Worm (Caenorhabditis elegans) whole organism, L4/young adult: ENCODE data around the gene C29E4.17.

ENCODE experiments used
- W03F9.2 ChIP-seq: fragments of 150-350 bp; optimal IDR thresholded peaks from 2 replicates; lab custom pipeline; 2014; ENCODE audit warnings: missing biosample characterization, missing genetic modification characterization
- dao-5 ChIP-seq: sonication (generic microtip); optimal IDR thresholded peaks from 2 replicates; lab custom pipeline; 2016; ENCODE audit warnings: missing genotype, missing genetic modification characterization, moderate library complexity, missing compliant biosample characterization
- him-1 ChIP-seq: sonication (generic microtip); optimal IDR thresholded peaks from 2 replicates; lab custom pipeline; 2016; ENCODE audit warnings: missing genotype, missing genetic modification reagents, missing genetic modification characterization, missing compliant biosample characterization

The C29E4.17 gene

DNA sequence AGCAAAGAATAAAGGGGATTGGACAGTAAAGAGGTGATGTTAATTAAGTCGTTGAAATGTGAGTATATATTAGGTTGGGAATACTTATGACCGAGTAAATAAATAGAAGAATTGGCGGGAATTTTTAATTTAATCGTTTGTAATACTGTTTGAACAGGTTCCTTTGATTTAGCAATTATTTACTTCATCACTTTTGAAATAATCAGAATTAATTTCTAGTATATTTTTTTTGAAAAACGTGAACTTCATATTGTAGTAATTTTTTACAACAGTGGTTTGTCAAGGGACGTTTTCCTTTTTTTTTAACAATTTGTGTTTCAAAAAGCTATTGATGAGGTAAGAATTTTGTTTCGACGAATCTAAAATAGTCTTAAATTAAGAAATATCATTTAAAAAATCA is at the start of gene C29E4.17:
TSS of gene C29E4.17 (plus strand) at position 301 of the 400 bp plus-strand sequence.
- TF ChIP-seq dao-5: no peak
- no peak for TF ChIP-seq W03F9.2 (tag; lab: Kevin White, UChicago)
- no peak for TF ChIP-seq him-1

DNA sequence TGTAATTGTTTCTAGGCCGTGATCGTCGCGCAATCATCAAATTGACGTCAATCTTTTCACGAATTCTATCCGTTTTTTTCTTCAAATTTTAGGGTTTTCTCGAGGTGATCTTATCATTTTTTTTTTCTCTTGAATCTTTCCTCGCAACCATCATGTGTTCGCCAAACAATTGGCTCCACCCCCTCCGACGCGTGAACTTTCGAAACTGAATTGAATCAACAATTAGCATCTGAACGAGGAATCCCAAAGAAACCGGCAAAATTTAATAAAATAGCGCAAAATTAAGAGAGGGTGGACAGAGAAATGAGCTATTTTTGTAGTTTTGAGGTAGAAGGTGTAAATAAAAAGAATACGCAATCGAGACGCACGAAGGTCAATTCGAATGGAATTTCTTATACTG is 49.5 kb upstream of the C29E4.17 start:
- TF ChIP-seq him-1: no peak
- no peak for TF ChIP-seq W03F9.2 (tag; lab: Kevin White, UChicago)
- TF ChIP-seq dao-5: no peak

DNA sequence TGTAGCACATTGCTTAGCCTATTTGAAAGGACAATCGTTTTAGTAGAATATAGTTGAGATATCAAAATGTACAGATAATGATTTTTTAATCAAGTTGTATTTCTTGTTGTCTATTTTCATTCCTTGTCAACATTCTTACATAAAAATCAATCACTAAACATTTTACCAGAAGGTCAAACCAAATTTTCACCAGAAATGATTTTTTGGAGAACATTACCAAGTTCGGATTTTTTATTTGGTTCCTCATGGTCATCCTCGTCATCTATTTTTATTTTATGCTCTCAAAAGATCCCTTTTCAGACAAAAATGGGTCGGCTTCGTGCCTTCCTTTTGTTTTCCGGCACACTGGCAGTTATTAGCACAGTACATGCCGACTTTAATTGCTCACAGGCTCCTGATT is 48.8 kb upstream of the C29E4.17 start, which contains the start of gene tyr-1:
TSS of gene tyr-1 (plus strand) at position 301 of the 400 bp plus-strand sequence.
- no peak for TF ChIP-seq dao-5
- no peak for TF ChIP-seq him-1
- no peak for TF ChIP-seq W03F9.2 (tag; lab: Kevin White, UChicago)

DNA sequence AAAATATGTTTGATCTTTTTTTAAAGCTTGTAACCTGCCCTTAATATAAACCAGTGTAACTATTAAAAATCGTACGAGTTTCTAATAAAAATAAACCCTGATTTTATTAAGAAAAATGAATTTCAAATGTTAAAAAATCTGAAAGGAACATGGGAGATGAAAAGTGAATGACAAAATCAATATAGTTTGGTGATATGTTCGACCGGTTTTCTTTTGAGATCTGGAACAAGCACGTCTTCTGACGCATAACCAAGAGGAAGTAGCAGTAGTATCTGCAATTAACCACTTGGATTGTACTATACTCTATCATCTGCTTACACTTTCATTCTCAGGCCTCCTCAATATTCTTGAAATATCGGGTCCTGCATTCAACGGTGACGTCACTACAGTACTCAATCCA is 45.2 kb upstream of the C29E4.17 start:
- TF ChIP-seq W03F9.2 (tag; lab: Kevin White, UChicago) (no peak), him-1 (no peak), dao-5 (no peak)

DNA sequence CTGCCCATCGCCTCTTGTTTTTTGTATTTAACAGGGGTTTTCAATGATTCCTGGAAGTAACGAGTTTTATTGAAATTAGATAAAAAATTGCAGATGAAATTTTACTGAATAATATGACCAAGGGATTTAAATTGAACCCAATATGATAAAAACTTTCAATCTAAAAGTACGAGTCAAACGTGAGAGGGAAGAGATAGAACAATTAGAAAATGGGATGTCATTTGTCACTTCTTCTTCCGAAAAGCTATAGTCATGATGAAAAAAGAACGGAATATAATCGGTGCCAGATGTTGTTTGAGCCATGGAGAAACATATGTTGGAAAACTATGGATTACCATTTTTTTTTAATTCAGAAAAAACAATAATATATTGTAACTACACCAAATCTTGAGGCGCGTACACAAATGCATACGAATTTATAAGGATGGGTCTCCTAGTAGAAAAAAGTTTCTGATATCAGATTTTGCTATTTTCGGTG is 43.4 kb upstream of the C29E4.17 start, which contains the start of gene sup-18:
TSS of gene sup-18 (minus strand) at position 51 of the 478 bp plus-strand sequence.
- no peak for TF ChIP-seq him-1
- no peak for TF ChIP-seq dao-5
- no peak for TF ChIP-seq W03F9.2 (tag; lab: Kevin White, UChicago)

DNA sequence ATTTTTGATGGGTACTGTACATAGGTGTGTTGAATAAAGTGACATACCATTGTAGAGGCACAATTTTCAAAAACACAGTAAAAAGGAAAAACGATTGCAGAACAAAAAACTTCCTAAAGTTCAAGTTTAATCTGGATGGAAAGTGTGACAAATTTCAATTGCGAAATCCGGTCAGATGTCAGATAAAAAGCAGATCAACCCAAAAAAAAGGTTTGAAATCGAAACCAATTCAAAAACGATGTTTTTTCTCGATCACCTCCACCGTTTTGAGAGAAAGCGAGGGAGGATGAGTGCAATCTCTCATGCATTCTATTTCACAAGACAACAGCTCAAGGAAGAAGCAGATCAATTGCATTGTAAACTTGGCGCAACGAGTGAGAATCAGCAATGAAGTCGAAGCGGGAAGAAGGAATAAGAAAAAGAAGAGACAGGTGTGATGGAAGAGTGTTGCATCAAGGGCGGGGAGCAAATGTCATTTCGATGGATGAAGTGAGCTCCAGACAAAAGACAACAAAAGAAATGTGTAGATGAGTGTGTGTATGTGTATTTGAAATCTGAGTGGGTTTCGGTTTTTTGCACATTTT is 42.1 kb upstream of the C29E4.17 start:
- TF ChIP-seq dao-5 (no peak), him-1 (no peak), W03F9.2 (tag; lab: Kevin White, UChicago) (no peak)

DNA sequence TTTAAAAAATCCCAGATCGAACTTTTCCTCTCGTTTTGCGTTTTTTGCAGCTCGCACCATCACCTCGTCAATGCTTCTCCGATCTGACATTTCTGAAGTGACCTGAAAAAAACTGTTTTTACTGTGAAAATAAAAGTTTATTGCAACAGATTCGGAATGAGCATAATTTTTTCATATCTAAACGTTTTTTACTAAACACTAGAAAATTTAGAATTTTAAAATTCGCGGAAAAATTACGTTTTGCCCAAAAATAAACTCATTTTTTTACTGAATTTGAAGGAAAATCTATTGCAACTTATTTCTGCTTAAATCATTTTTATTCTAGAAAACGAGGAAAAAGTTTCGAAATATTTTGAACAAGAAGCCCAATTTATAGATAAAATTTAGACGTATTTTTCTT is 39.4 kb upstream of the C29E4.17 start, which contains the start of gene ZK688.9:
TSS of gene ZK688.9 (minus strand) at position 101 of the 400 bp plus-strand sequence.
- no peak for TF ChIP-seq W03F9.2 (tag; lab: Kevin White, UChicago)
- TF ChIP-seq dao-5: no peak
- TF ChIP-seq him-1: no peak

DNA sequence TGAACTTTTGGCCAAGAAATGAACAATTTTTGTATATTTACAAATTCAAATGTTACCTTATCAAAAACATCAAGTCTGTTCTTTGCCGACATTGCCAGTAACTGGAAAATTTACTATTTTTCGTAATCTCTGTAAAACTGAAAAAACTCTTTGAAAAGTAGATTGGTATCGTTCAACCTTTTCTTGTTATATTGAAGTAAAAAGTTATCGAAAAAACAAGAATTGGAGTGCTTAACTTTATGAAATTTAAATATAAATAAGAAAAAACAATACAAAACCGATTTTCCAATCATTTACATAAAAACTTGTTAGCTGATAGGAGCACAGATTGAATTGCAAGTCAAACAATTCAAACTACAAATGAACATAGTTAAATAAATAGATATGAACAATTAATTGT is 37.4 kb upstream of the C29E4.17 start, which contains the start of gene ZK688.11:
TSS of gene ZK688.11 (minus strand) at position 101 of the 400 bp plus-strand sequence.
- no peak for TF ChIP-seq him-1
- no peak for TF ChIP-seq dao-5
- TF ChIP-seq W03F9.2 (tag; lab: Kevin White, UChicago): no peak

DNA sequence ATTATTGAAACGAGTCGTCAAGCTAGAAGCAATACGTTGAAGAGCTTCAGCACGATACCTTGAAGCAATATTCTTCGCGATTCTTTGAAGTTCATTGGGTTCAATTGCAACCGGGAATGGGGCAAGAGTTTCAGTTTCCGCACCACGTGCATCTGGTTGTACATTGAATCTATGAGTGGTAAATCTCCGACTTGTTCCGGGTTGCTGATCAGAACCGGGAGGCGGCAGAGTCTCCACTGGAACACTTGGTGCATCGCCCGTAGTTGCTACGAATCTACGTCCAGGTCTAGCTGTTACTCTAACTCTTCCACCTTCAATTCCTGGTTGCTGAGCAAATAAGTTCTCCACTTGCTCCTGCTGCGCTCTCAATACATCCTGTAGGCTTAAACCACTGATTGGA is 33.3 kb upstream of the C29E4.17 start:
- TF ChIP-seq dao-5 (no peak), W03F9.2 (tag; lab: Kevin White, UChicago) (no peak), him-1 (no peak)

DNA sequence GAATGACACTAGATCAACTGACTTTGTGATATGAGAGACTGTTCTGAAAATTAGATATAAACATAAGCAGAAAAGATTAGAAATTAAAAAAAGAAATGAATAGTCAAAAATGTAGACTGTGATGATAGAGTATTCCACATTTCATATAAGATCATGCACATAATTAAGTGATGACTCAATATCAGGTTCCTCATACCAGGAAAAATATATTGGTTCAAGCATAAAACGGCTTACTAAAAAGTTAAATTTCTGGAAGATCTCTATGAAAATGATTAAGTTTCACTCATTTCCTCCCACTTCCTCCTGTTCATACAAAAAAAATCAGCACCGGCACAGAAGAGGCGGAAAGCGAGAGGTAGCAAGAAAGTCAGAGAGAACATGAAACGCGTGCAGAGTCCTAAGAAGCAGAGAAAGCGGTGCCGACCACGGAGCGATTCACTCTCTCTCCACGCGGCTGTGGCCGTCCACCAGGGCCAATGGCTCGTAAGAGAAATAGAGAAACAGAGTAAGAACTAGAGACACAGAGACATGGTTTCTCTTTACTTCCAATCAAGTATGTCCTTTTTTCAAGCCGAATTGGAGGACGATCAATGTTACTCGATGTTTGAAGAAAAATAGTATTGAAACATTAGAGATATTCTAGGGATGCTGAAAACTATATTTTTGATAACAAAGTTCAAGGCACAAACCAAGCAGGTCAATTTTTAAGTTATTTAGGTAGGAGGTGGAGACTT is 30.6 kb upstream of the C29E4.17 start, which contains the start of the genes ZK688.5 and fahd-1:
TSS of gene ZK688.5 (minus strand) at position 51 of the 734 bp plus-strand sequence.
TSS of gene fahd-1 (plus strand) at position 684 of the 734 bp plus-strand sequence.
- TF ChIP-seq W03F9.2 (tag; lab: Kevin White, UChicago): peak; percentile 60
- no peak for TF ChIP-seq him-1

DNA sequence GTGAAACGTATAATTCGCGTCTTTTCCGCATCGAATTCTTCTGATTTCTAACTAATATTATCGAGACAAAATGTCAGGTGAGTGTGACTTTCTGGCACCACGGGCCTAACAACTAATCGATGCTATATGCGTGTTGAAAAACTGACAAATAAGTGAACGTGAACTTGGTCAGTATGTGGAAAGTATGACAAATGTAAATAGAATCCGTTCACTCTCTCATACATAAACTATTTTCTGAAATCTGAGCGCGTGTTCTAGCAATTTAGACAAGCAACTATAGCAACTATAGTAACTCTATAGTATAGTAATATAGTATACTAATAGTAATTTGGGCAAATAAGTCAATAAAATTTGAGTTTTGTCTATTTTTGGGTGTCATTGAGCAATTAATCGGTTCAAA is 30.0 kb upstream of the C29E4.17 start:
- no peak for TF ChIP-seq dao-5

DNA sequence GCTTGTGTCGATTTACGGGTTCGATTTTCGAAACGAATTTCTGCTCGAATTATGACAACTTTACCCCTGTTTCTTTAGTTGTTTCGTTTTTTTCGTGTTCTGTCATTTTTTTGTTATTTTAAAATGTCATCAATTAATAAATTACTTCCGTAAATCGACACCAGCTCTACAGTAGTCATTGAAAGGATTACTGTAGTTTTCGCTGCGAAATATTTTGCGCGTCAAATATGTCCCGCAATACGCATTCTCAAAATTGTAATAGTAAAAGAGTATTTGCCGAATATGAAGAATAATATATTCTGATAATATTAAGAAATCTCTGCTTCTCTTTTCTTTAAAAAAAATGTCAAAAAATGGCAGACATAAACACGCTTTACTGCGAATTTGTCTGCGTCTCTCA is 29.1 kb upstream of the C29E4.17 start:
- no peak for TF ChIP-seq dao-5
- TF ChIP-seq him-1: no peak
- TF ChIP-seq W03F9.2 (tag; lab: Kevin White, UChicago): no peak

DNA sequence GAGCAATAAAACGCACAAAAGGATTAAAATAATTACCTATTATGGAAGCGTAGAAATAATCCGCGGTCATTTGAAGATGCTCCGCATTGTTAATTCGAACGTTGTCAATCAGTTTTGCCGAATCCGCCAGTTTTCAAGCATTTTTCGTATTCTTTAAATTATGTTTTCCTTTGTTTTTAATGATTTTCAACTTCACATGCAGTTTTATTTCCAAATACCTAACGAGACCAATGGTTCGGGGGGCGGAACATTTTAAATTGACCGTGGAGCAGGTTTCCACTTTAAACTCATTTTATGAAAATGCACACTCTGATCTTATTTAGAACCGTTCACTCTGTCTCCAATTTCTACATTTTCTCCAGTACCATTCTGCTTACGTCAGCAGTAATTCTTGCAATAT is 27.6 kb upstream of the C29E4.17 start, which contains the start of gene ZK688.4:
TSS of gene ZK688.4 (plus strand) at position 301 of the 400 bp plus-strand sequence.
- no peak for TF ChIP-seq him-1
- no peak for TF ChIP-seq W03F9.2 (tag; lab: Kevin White, UChicago)
- TF ChIP-seq dao-5: no peak

DNA sequence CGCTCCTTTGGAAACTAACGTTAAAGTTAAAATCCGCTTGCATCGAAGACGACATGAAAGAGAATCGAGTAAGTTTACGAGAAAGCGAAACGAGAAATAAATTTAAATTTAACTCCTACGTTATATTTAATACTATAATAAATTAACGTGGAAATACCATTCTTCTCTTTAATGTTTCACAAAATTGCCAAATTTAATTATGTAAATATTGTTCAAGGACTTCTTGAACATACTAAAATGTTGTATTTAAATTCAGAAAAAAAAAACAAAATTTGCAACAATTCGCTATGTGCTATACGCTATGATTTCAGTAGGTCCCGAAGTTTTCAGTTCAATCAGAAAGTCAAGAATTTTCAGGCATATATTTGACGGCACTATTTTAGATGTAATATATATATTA is 25.4 kb upstream of the C29E4.17 start, which contains the start of gene ZK688.10:
TSS of gene ZK688.10 (minus strand) at position 101 of the 400 bp plus-strand sequence.
- TF ChIP-seq him-1 (no peak), dao-5 (no peak), W03F9.2 (tag; lab: Kevin White, UChicago) (no peak)

DNA sequence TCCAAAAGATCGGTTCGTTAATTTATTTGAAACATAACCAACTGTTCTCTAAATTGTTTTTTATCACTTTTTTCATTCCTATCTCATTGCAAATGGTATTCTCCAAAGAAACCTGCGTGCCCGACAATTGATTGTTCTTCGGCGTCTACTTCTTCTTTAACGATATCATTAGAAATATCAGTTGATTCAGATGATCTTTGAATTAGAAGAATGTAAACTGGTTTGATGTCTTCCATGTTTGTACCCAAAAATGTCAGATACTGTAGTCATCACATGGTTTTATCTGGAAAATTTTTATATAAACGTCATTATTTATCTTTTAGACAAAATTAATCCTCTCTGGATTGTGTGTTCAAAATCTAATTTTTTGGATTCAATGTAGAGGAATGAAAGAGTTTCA is 24.6 kb upstream of the C29E4.17 start:
- TF ChIP-seq him-1 (no peak), dao-5 (no peak), W03F9.2 (tag; lab: Kevin White, UChicago) (no peak)
